Worm (Caenorhabditis elegans) whole organism, L4/young adult: ENCODE data around the gene T05E12.8.

Experiments used
- W03F9.2 ChIP-seq: fragments of 150-350 bp; optimal IDR thresholded peaks from 2 replicates; lab custom pipeline; 2014; ENCODE audit warnings: missing biosample characterization, missing genetic modification characterization
- him-1 ChIP-seq: sonication (generic microtip); optimal IDR thresholded peaks from 2 replicates; lab custom pipeline; 2016; ENCODE audit warnings: missing genotype, missing genetic modification reagents, missing genetic modification characterization, missing compliant biosample characterization

- TF ChIP-seq him-1 (tag; lab: Kevin White, UChicago) (no peak), W03F9.2 (tag; lab: Kevin White, UChicago) (no peak)
These were observed 2.3 kb upstream of the T05E12.8 start for ce11 chrV:17066634-17067033.
